Worm (Caenorhabditis elegans) whole organism, young adult: ENCODE measurements around the gene T26E4.3.

Experiments used
- F52B5.7 ChIP-seq: sonication (generic microtip); optimal IDR thresholded peaks from 2 replicates; lab custom pipeline; 2016; ENCODE audit warnings: mild to moderate bottlenecking, missing genetic modification characterization, missing compliant biosample characterization
- ama-1 ChIP-seq, 3 experiments: fragments of 150-350 bp in 1 of 3; sonication (generic microtip) in 2 of 3; optimal IDR thresholded peaks; 2 replicates each; lab custom pipeline; 2014 to 2018; ENCODE audit warnings: missing biosample characterization in 2 of 3, missing genetic modification characterization in 2 of 3, missing genetic modification reagents in 2 of 3
- gei-17 ChIP-seq: fragments of 200-800 bp; sonication (Bioruptor generic); optimal IDR thresholded peaks from 2 replicates; lab custom pipeline; 2018; ENCODE audit warnings: mild to moderate bottlenecking, missing genetic modification characterization, missing compliant biosample characterization
- nfya-2 ChIP-seq: fragments of 200-800 bp; sonication (Bioruptor generic); IDR thresholded peaks from 2 replicates; pipeline ENCODE4 v1.3.6; 2022; ENCODE audit warnings: missing genetic modification reagents, missing genetic modification characterization, missing compliant biosample characterization
- pha-4 ChIP-seq: fragments of 150-350 bp; sonication (generic microtip); optimal IDR thresholded peaks from 2 replicates; lab custom pipeline; 2014; ENCODE audit warnings: missing biosample characterization, missing genetic modification reagents, missing genetic modification characterization

- no peak for TF ChIP-seq gei-17 (GFP tag; lab: Kevin White, UChicago)
- no peak for TF ChIP-seq nfya-2 (GFP tag; lab: Robert Waterston, UW)
- no peak for TF ChIP-seq ama-1 (optimal IDR thresholded peaks at IDR 0.05; lab: Kevin White, UChicago)
- TF ChIP-seq ama-1 (GFP tag; optimal IDR thresholded peaks at IDR 0.05; lab: Kevin White, UChicago), result no peak
- no peak for TF ChIP-seq pha-4
- no peak for TF ChIP-seq F52B5.7 (tag; lab: Kevin White, UChicago)
Measured at ce11 chrV:15831586-15831985, 49.0 kb downstream of the T26E4.3 start, which contains the start of gene srbc-56.
